Worm (Caenorhabditis elegans) whole organism, L2 larva: ENCODE data around the gene F38E11.9.

ENCODE experiments used
- C34F6.9 ChIP-seq: fragments of 150-350 bp; optimal IDR thresholded peaks from 2 replicates; lab custom pipeline; 2014; ENCODE audit warnings: missing biosample characterization, missing genetic modification characterization
- F13H6.1 ChIP-seq: sonication (generic microtip); optimal IDR thresholded peaks from 2 replicates; lab custom pipeline; 2016; ENCODE audit warnings: missing genetic modification characterization, missing compliant biosample characterization
- R02D3.7 ChIP-seq: fragments of 150-350 bp; optimal IDR thresholded peaks from 2 replicates; lab custom pipeline; 2014; ENCODE audit warnings: missing biosample characterization, missing genetic modification characterization
- Y55F3AM.14 ChIP-seq: fragments of 200-800 bp; sonication (Bioruptor generic); optimal IDR thresholded peaks from 2 replicates; lab custom pipeline; 2018; ENCODE audit warnings: mild to moderate bottlenecking, missing genetic modification characterization, missing compliant biosample characterization
- alr-1 ChIP-seq: fragments of 150-350 bp; optimal IDR thresholded peaks from 2 replicates; lab custom pipeline; 2014; ENCODE audit warnings: missing biosample characterization, missing genetic modification characterization
- ama-1 ChIP-seq: fragments of 150-350 bp; optimal IDR thresholded peaks from 2 replicates; lab custom pipeline; 2018; ENCODE audit warnings: inconsistent platforms
- blmp-1 ChIP-seq: sonication (generic microtip); optimal IDR thresholded peaks from 2 replicates; lab custom pipeline; 2017; ENCODE audit warnings: missing genetic modification characterization, mild to moderate bottlenecking, missing compliant biosample characterization, antibody characterized with exemption, moderate library complexity; ENCODE audit not compliant: insufficient read depth
- ceh-16 ChIP-seq: fragments of 150-350 bp; optimal IDR thresholded peaks from 2 replicates; lab custom pipeline; 2014; ENCODE audit warnings: missing biosample characterization, missing genetic modification characterization
- ceh-82 ChIP-seq: fragments of 150-350 bp; optimal IDR thresholded peaks from 2 replicates; lab custom pipeline; 2014; ENCODE audit warnings: missing biosample characterization, missing genetic modification characterization
- crh-2 ChIP-seq: sonication (generic microtip); optimal IDR thresholded peaks from 2 replicates; lab custom pipeline; 2017; ENCODE audit warnings: missing biosample characterization, missing genetic modification characterization
- dmd-4 ChIP-seq: sonication (generic microtip); optimal IDR thresholded peaks from 2 replicates; lab custom pipeline; 2017; ENCODE audit warnings: missing biosample characterization, missing genetic modification characterization
- egl-27 ChIP-seq: sonication (generic microtip); optimal IDR thresholded peaks from 3 replicates; lab custom pipeline; 2017; ENCODE audit warnings: missing biosample characterization, missing genetic modification reagents, missing genetic modification characterization
- elt-3 ChIP-seq: sonication (generic microtip); optimal IDR thresholded peaks from 2 replicates; lab custom pipeline; 2017; ENCODE audit warnings: missing biosample characterization, missing genetic modification characterization
- fos-1 ChIP-seq: fragments of 150-350 bp; optimal IDR thresholded peaks from 2 replicates; lab custom pipeline; 2014; ENCODE audit warnings: missing biosample characterization, missing genetic modification characterization
- gmeb-1 ChIP-seq: fragments of 150-350 bp; optimal IDR thresholded peaks from 2 replicates; lab custom pipeline; 2014; ENCODE audit warnings: missing biosample characterization, missing genetic modification characterization
- lin-11 ChIP-seq: fragments of 150-350 bp; sonication (generic microtip); optimal IDR thresholded peaks from 2 replicates; lab custom pipeline; 2014; ENCODE audit warnings: missing biosample characterization, missing genetic modification characterization, inconsistent platforms, mixed read lengths
- lin-13 ChIP-seq: fragments of 150-350 bp; optimal IDR thresholded peaks from 2 replicates; lab custom pipeline; 2014; ENCODE audit warnings: missing biosample characterization, missing genetic modification reagents, missing genetic modification characterization
- lsy-2 ChIP-seq, 2 experiments: fragments of 150-350 bp in 1 of 2; sonication (generic microtip) in 1 of 2; optimal IDR thresholded peaks; 2 replicates each; lab custom pipeline; 2014 to 2017; ENCODE audit warnings: missing biosample characterization in 2 of 2, missing genetic modification characterization in 2 of 2
- mab-5 ChIP-seq: fragments of 150-350 bp; optimal IDR thresholded peaks from 2 replicates; lab custom pipeline; 2014; ENCODE audit warnings: missing biosample characterization, missing genetic modification characterization
- mbf-1 ChIP-seq: sonication (generic microtip); optimal IDR thresholded peaks from 2 replicates; lab custom pipeline; 2017; ENCODE audit warnings: missing biosample characterization, missing genetic modification characterization
- mdl-1 ChIP-seq, 2 experiments: fragments of 150-350 bp in 1 of 2; sonication (generic microtip) in 1 of 2; optimal IDR thresholded peaks; 2 replicates each; lab custom pipeline; 2017; ENCODE audit warnings: missing biosample characterization in 2 of 2, missing genetic modification characterization in 2 of 2
- nhr-10 ChIP-seq: sonication (generic microtip); optimal IDR thresholded peaks from 2 replicates; lab custom pipeline; 2017; ENCODE audit warnings: missing biosample characterization, missing genetic modification characterization
- nhr-12 ChIP-seq: fragments of 150-350 bp; optimal IDR thresholded peaks from 2 replicates; lab custom pipeline; 2014; ENCODE audit warnings: missing biosample characterization, missing genetic modification characterization
- nhr-129 ChIP-seq: fragments of 150-350 bp; optimal IDR thresholded peaks from 2 replicates; lab custom pipeline; 2014; ENCODE audit warnings: missing biosample characterization, missing genetic modification characterization
- nhr-21 ChIP-seq: fragments of 150-350 bp; optimal IDR thresholded peaks from 2 replicates; lab custom pipeline; 2014; ENCODE audit warnings: missing biosample characterization, missing genetic modification characterization
- nhr-23 ChIP-seq: fragments of 150-350 bp; optimal IDR thresholded peaks from 2 replicates; lab custom pipeline; 2014; ENCODE audit warnings: missing biosample characterization, missing genetic modification reagents, missing genetic modification characterization
- nhr-237 ChIP-seq: fragments of 150-350 bp; optimal IDR thresholded peaks from 2 replicates; lab custom pipeline; 2014; ENCODE audit warnings: missing biosample characterization, missing genetic modification characterization
- nhr-25 ChIP-seq: fragments of 150-350 bp; sonication (generic microtip); optimal IDR thresholded peaks from 3 replicates; lab custom pipeline; 2014; ENCODE audit warnings: missing biosample characterization, missing genetic modification characterization
- nhr-77 ChIP-seq: fragments of 150-350 bp; optimal IDR thresholded peaks from 2 replicates; lab custom pipeline; 2014; ENCODE audit warnings: missing biosample characterization, missing genetic modification characterization
- sem-4 ChIP-seq: fragments of 150-350 bp; optimal IDR thresholded peaks from 2 replicates; lab custom pipeline; 2014; ENCODE audit warnings: missing biosample characterization, missing genetic modification reagents, missing genetic modification characterization
- skn-1 ChIP-seq: sonication (generic microtip); optimal IDR thresholded peaks from 2 replicates; lab custom pipeline; 2017; ENCODE audit warnings: missing biosample characterization, missing genetic modification characterization
- sma-9 ChIP-seq, 2 experiments: fragments of 150-350 bp in 1 of 2; sonication (generic microtip) in 1 of 2; optimal IDR thresholded peaks; 2 replicates each; lab custom pipeline; 2014 to 2016; ENCODE audit warnings: missing genetic modification characterization in 2 of 2, mild to moderate bottlenecking in 1 of 2, missing biosample characterization in 1 of 2, missing compliant biosample characterization in 1 of 2, missing genetic modification reagents in 1 of 2, moderate library complexity in 1 of 2
- snpc-4 ChIP-seq: fragments of 150-350 bp; optimal IDR thresholded peaks from 2 replicates; lab custom pipeline; 2014; ENCODE audit warnings: missing biosample characterization, missing genetic modification characterization
- unc-39 ChIP-seq: fragments of 150-350 bp; optimal IDR thresholded peaks from 2 replicates; lab custom pipeline; 2014; ENCODE audit warnings: missing biosample characterization, missing genetic modification characterization
- unc-55 ChIP-seq: fragments of 150-350 bp; sonication (generic microtip); optimal IDR thresholded peaks from 3 replicates; lab custom pipeline; 2014; ENCODE audit warnings: missing biosample characterization, missing genetic modification reagents, missing genetic modification characterization
- unc-62 ChIP-seq: fragments of 150-350 bp; optimal IDR thresholded peaks from 2 replicates; lab custom pipeline; 2014; ENCODE audit warnings: missing biosample characterization, missing genetic modification reagents, missing genetic modification characterization
- ztf-1 ChIP-seq: fragments of 200-800 bp; sonication (Bioruptor generic); conservative IDR thresholded peaks from 2 replicates; pipeline ENCODE4 v1.3.6; 2022; ENCODE audit warnings: missing genetic modification characterization, missing compliant biosample characterization
- ztf-11 ChIP-seq: sonication (generic microtip); optimal IDR thresholded peaks from 2 replicates; lab custom pipeline; 2017; ENCODE audit warnings: missing biosample characterization, missing genetic modification characterization
- ztf-4 ChIP-seq: fragments of 150-350 bp; optimal IDR thresholded peaks from 2 replicates; lab custom pipeline; 2014; ENCODE audit warnings: missing biosample characterization, missing genetic modification characterization

F38E11.9 gene

ce11 chrIV:9443940-9444339 is at the start of gene F38E11.9:
F38E11.9 (minus strand) TSS chrIV:9444040.
- TF ChIP-seq mbf-1 (tag; lab: Kevin White, UChicago) (no peak), mab-5 (tag; lab: Kevin White, UChicago) (no peak), alr-1 (tag; lab: Kevin White, UChicago) (no peak), snpc-4 (no peak), nhr-25 (tag; lab: Kevin White, UChicago) (no peak), nhr-77 (tag; lab: Kevin White, UChicago) (no peak), ceh-82 (tag; lab: Kevin White, UChicago) (no peak), egl-27 (tag; lab: Kevin White, UChicago) (no peak), lin-13 (GFP tag; lab: Kevin White, UChicago) (no peak), ztf-1 (no peak), Y55F3AM.14 (GFP tag; lab: Kevin White, UChicago) (no peak), fos-1 (tag; lab: Kevin White, UChicago) (no peak), lsy-2 (tag; optimal IDR thresholded peaks at IDR 0.05; lab: Kevin White, UChicago) (no peak), lin-11 (tag; lab: Kevin White, UChicago) (no peak)

ce11 chrIV:9490320-9490719 is 46.5 kb upstream of the F38E11.9 start, which contains the start of gene sru-6:
sru-6 (plus strand) TSS chrIV:9490620.
- no peak for TF ChIP-seq nhr-10 (tag; lab: Kevin White, UChicago)
- no peak for TF ChIP-seq gmeb-1 (tag; lab: Kevin White, UChicago)
- TF ChIP-seq C34F6.9 (tag; lab: Kevin White, UChicago): no peak
- TF ChIP-seq nhr-77 (tag; lab: Kevin White, UChicago): no peak
- no peak for TF ChIP-seq R02D3.7 (tag; lab: Kevin White, UChicago)
- TF ChIP-seq nhr-12 (tag; lab: Kevin White, UChicago): no peak
- TF ChIP-seq unc-39 (tag; lab: Kevin White, UChicago): no peak
- TF ChIP-seq elt-3: no peak
- TF ChIP-seq sem-4: no peak
- TF ChIP-seq lin-13 (GFP tag; lab: Kevin White, UChicago): no peak
- TF ChIP-seq ceh-82 (tag; lab: Kevin White, UChicago): no peak
- no peak for TF ChIP-seq mab-5 (tag; lab: Kevin White, UChicago)
- TF ChIP-seq blmp-1 (tag; lab: Kevin White, UChicago): no peak
- no peak for TF ChIP-seq egl-27 (tag; lab: Kevin White, UChicago)
- no peak for TF ChIP-seq mdl-1 (tag; optimal IDR thresholded peaks at IDR 0.05; lab: Kevin White, UChicago)

ce11 chrIV:9488315-9488714 is 44.5 kb upstream of the F38E11.9 start, which contains the start of gene sru-1:
sru-1 (plus strand) TSS chrIV:9488615.
- TF ChIP-seq alr-1 (tag; lab: Kevin White, UChicago): no peak
- no peak for TF ChIP-seq nhr-23 (tag; lab: Kevin White, UChicago)
- no peak for TF ChIP-seq gmeb-1 (tag; lab: Kevin White, UChicago)
- TF ChIP-seq blmp-1 (tag; lab: Kevin White, UChicago): no peak
- no peak for TF ChIP-seq fos-1 (tag; lab: Kevin White, UChicago)
- no peak for TF ChIP-seq ztf-4 (tag; lab: Kevin White, UChicago)
- no peak for TF ChIP-seq mbf-1 (tag; lab: Kevin White, UChicago)
- TF ChIP-seq mdl-1 (tag; optimal IDR thresholded peaks at IDR 0.05; lab: Kevin White, UChicago): no peak
- no peak for TF ChIP-seq unc-55 (GFP tag; lab: Kevin White, UChicago)
- no peak for TF ChIP-seq lin-11 (tag; lab: Kevin White, UChicago)
- TF ChIP-seq F13H6.1 (tag; lab: Kevin White, UChicago): no peak
- no peak for TF ChIP-seq R02D3.7 (tag; lab: Kevin White, UChicago)

ce11 chrIV:9486779-9487178 is 42.9 kb upstream of the F38E11.9 start:
- TF ChIP-seq dmd-4 (tag; lab: Kevin White, UChicago): no peak
- TF ChIP-seq ceh-16: no peak
- TF ChIP-seq nhr-23 (tag; lab: Kevin White, UChicago): no peak
- no peak for TF ChIP-seq F13H6.1 (tag; lab: Kevin White, UChicago)
- no peak for TF ChIP-seq nhr-129 (tag; lab: Kevin White, UChicago)
- no peak for TF ChIP-seq nhr-10 (tag; lab: Kevin White, UChicago)
- no peak for TF ChIP-seq skn-1
- TF ChIP-seq ama-1: no peak
- no peak for TF ChIP-seq nhr-12 (tag; lab: Kevin White, UChicago)

DNA sequence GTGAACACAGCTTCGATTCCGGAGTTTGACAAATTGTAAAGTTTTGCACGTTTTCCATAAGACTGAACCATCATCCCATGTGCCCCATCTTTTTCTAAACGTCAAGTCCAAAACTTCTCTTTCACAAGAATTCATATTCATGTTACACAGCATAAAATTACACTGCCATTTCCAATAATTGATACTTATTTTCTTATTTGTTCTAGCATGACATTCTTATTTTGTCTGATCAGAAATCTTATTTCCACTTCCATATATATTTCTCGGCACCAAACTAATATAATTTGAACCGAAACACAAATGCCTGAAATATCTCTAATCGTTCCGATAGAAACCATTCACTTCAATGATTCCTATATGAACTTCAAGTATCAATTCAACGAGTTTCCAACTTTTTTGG is 42.1 kb upstream of the F38E11.9 start, which contains the start of gene sru-2:
Gene sru-2 (plus strand): TSS at position 301 of the 400 bp plus-strand sequence.
- TF ChIP-seq R02D3.7 (tag; lab: Kevin White, UChicago): no peak
- TF ChIP-seq sma-9 (GFP tag; optimal IDR thresholded peaks at IDR 0.05; lab: Kevin White, UChicago): no peak
- no peak for TF ChIP-seq sma-9 (tag; optimal IDR thresholded peaks at IDR 0.05; lab: Kevin White, UChicago)
- no peak for TF ChIP-seq nhr-21 (tag; lab: Kevin White, UChicago)
- no peak for TF ChIP-seq ztf-11 (tag; lab: Kevin White, UChicago)
- no peak for TF ChIP-seq nhr-77 (tag; lab: Kevin White, UChicago)
- TF ChIP-seq Y55F3AM.14 (GFP tag; lab: Kevin White, UChicago): no peak
- no peak for TF ChIP-seq crh-2 (tag; lab: Kevin White, UChicago)
- TF ChIP-seq mdl-1 (tag; optimal IDR thresholded peaks at IDR 0.05; lab: Kevin White, UChicago): no peak
- TF ChIP-seq nhr-237 (tag; lab: Kevin White, UChicago): no peak
- no peak for TF ChIP-seq alr-1 (tag; lab: Kevin White, UChicago)
- TF ChIP-seq unc-62 (GFP tag; lab: Kevin White, UChicago): no peak
